Fruit fly (Drosophila melanogaster) whole organism, prepupa: ENCODE measurements around the gene spirit.

ENCODE experiments used
- Blimp-1 ChIP-seq: fragments of 200-800 bp; sonication (Bioruptor generic); optimal IDR thresholded peaks from 3 replicates; lab custom pipeline; 2017; ENCODE audit warnings: missing biosample characterization, missing genetic modification characterization, mild to moderate bottlenecking, moderate library complexity, missing genetic modification reagents
- CG10631 ChIP-seq: fragments of 200-800 bp; sonication (Bioruptor generic); optimal IDR thresholded peaks from 2 replicates; lab custom pipeline; 2016; ENCODE audit warnings: missing biosample characterization, missing genetic modification characterization
- CG10669 ChIP-seq: fragments of 200-800 bp; sonication (Bioruptor generic); optimal IDR thresholded peaks from 3 replicates; lab custom pipeline; 2018; ENCODE audit warnings: missing biosample characterization, mild to moderate bottlenecking, missing genetic modification characterization, moderate library complexity
- CG11294 ChIP-seq: fragments of 200-800 bp; sonication (Bioruptor generic); IDR thresholded peaks from 2 replicates; pipeline ENCODE4 v1.3.6; 2022; ENCODE audit warnings: missing biosample characterization, missing genetic modification characterization
- CG11902 ChIP-seq: fragments of 200-800 bp; sonication (Bioruptor generic); optimal IDR thresholded peaks from 3 replicates; lab custom pipeline; 2016; ENCODE audit warnings: missing biosample characterization, missing genetic modification characterization
- CG1621 ChIP-seq: fragments of 200-800 bp; sonication (Bioruptor generic); optimal IDR thresholded peaks from 3 replicates; lab custom pipeline; 2018; ENCODE audit warnings: missing biosample characterization, mild to moderate bottlenecking, missing genetic modification characterization
- CG16779 ChIP-seq: fragments of 200-800 bp; sonication (Bioruptor generic); optimal IDR thresholded peaks from 3 replicates; lab custom pipeline; 2017; ENCODE audit warnings: missing biosample characterization, mild to moderate bottlenecking, missing genetic modification characterization
- CG3032 ChIP-seq: fragments of 200-800 bp; optimal IDR thresholded peaks from 2 replicates; lab custom pipeline; 2019; ENCODE audit warnings: missing biosample characterization, mild to moderate bottlenecking, missing genetic modification characterization, moderate library complexity
- CG31627 ChIP-seq: fragments of 200-800 bp; sonication (Bioruptor generic); optimal IDR thresholded peaks from 3 replicates; lab custom pipeline; 2016; ENCODE audit warnings: missing biosample characterization, missing genetic modification characterization
- CG32006 ChIP-seq: fragments of 200-800 bp; sonication (Bioruptor generic); optimal IDR thresholded peaks from 3 replicates; lab custom pipeline; 2017; ENCODE audit warnings: missing biosample characterization, mild to moderate bottlenecking, missing genetic modification characterization
- CG3919 ChIP-seq: fragments of 200-800 bp; sonication (Bioruptor generic); optimal IDR thresholded peaks from 3 replicates; lab custom pipeline; 2016; ENCODE audit warnings: missing biosample characterization, missing genetic modification characterization
- CG4318 ChIP-seq: fragments of 200-800 bp; sonication (Bioruptor generic); optimal IDR thresholded peaks from 3 replicates; lab custom pipeline; 2017; ENCODE audit warnings: missing biosample characterization, mild to moderate bottlenecking, missing genetic modification characterization
- CG6163 ChIP-seq: fragments of 200-800 bp; sonication (Bioruptor generic); IDR thresholded peaks from 3 replicates; pipeline ENCODE4 v1.3.6; 2022; ENCODE audit warnings: missing biosample characterization, missing genetic modification characterization
- CG6276 ChIP-seq: fragments of 200-800 bp; sonication (Bioruptor generic); optimal IDR thresholded peaks from 2 replicates; lab custom pipeline; 2017; ENCODE audit warnings: missing biosample characterization, mild to moderate bottlenecking, missing genetic modification characterization
- CG6792 ChIP-seq: fragments of 200-800 bp; sonication (Bioruptor generic); optimal IDR thresholded peaks from 3 replicates; lab custom pipeline; 2016; ENCODE audit warnings: missing biosample characterization, missing genetic modification characterization
- CG6808 ChIP-seq: fragments of 200-800 bp; sonication (Bioruptor generic); optimal IDR thresholded peaks from 3 replicates; lab custom pipeline; 2017; ENCODE audit warnings: missing biosample characterization, missing genetic modification characterization, mild to moderate bottlenecking, moderate library complexity, missing genetic modification reagents
- CG7368 ChIP-seq: fragments of 200-800 bp; sonication (Bioruptor generic); optimal IDR thresholded peaks from 3 replicates; lab custom pipeline; 2016; ENCODE audit warnings: missing biosample characterization, missing genetic modification characterization
- CG8119 ChIP-seq: fragments of 200-800 bp; sonication (Bioruptor generic); IDR thresholded peaks from 3 replicates; pipeline ENCODE4 v1.3.6; 2022; ENCODE audit warnings: missing biosample characterization, missing genetic modification characterization
- CG8319 ChIP-seq: fragments of 200-800 bp; sonication (Bioruptor generic); optimal IDR thresholded peaks from 3 replicates; lab custom pipeline; 2016; ENCODE audit warnings: missing biosample characterization, missing genetic modification characterization
- CG8632 ChIP-seq: fragments of 200-800 bp; sonication (Bioruptor generic); optimal IDR thresholded peaks from 3 replicates; lab custom pipeline; 2016; ENCODE audit warnings: missing biosample characterization, missing genetic modification characterization
- Eip93F ChIP-seq: fragments of 200-800 bp; sonication (Bioruptor generic); optimal IDR thresholded peaks from 2 replicates; lab custom pipeline; 2016; ENCODE audit warnings: missing biosample characterization, mild to moderate bottlenecking, missing genetic modification characterization
- Ets21C ChIP-seq: fragments of 200-800 bp; sonication (Bioruptor generic); optimal IDR thresholded peaks from 3 replicates; lab custom pipeline; 2016; ENCODE audit warnings: missing biosample characterization, missing genetic modification characterization
- Ets96B ChIP-seq: fragments of 200-800 bp; optimal IDR thresholded peaks from 2 replicates; lab custom pipeline; 2019; ENCODE audit warnings: missing biosample characterization, mild to moderate bottlenecking, missing genetic modification characterization, moderate library complexity
- Gug ChIP-seq: fragments of 200-800 bp; sonication (Bioruptor generic); IDR thresholded peaks from 2 replicates; pipeline ENCODE4 v1.3.6; 2022; ENCODE audit warnings: missing biosample characterization, missing genetic modification characterization
- Hr38 ChIP-seq: sonication (Bioruptor generic); optimal IDR thresholded peaks from 2 replicates; lab custom pipeline; 2016; ENCODE audit warnings: missing biosample characterization, missing genetic modification characterization
- Hr39 ChIP-seq: fragments of 200-800 bp; sonication (Bioruptor generic); optimal IDR thresholded peaks from 2 replicates; lab custom pipeline; 2016; ENCODE audit warnings: missing biosample characterization, missing genetic modification characterization
- Met ChIP-seq: fragments of 200-800 bp; sonication (Bioruptor generic); optimal IDR thresholded peaks from 3 replicates; lab custom pipeline; 2016; ENCODE audit warnings: missing biosample characterization, missing genetic modification characterization
- OdsH ChIP-seq: fragments of 200-800 bp; sonication (Bioruptor generic); optimal IDR thresholded peaks from 3 replicates; lab custom pipeline; 2016; ENCODE audit warnings: missing biosample characterization, missing genetic modification characterization
- Smox ChIP-seq: fragments of 200-800 bp; sonication (Bioruptor generic); optimal IDR thresholded peaks from 3 replicates; lab custom pipeline; 2016; ENCODE audit warnings: missing biosample characterization, missing genetic modification characterization
- Sox14 ChIP-seq: fragments of 200-800 bp; sonication (Bioruptor generic); optimal IDR thresholded peaks from 3 replicates; lab custom pipeline; 2016; ENCODE audit warnings: missing biosample characterization, missing genetic modification characterization
- achi ChIP-seq: fragments of 200-800 bp; sonication (Bioruptor generic); optimal IDR thresholded peaks from 3 replicates; lab custom pipeline; 2016; ENCODE audit warnings: missing biosample characterization, missing genetic modification characterization
- acj6 ChIP-seq: fragments of 200-800 bp; sonication (Bioruptor generic); optimal IDR thresholded peaks from 3 replicates; lab custom pipeline; 2016; ENCODE audit warnings: missing biosample characterization, missing genetic modification characterization
- cyc ChIP-seq: fragments of 200-800 bp; sonication (Bioruptor generic); optimal IDR thresholded peaks from 3 replicates; lab custom pipeline; 2016; ENCODE audit warnings: missing biosample characterization, missing genetic modification characterization
- dac ChIP-seq: fragments of 200-800 bp; sonication (Bioruptor generic); optimal IDR thresholded peaks from 2 replicates; lab custom pipeline; 2017; ENCODE audit warnings: missing biosample characterization, mild to moderate bottlenecking, missing genetic modification characterization
- dsx ChIP-seq: fragments of 200-800 bp; optimal IDR thresholded peaks from 3 replicates; lab custom pipeline; 2019; ENCODE audit warnings: missing biosample characterization, mild to moderate bottlenecking, missing genetic modification characterization, moderate library complexity; ENCODE audit not compliant: poor library complexity, severe bottlenecking
- eg ChIP-seq: fragments of 200-800 bp; sonication (Bioruptor generic); IDR thresholded peaks from 3 replicates; pipeline ENCODE4 v1.3.6; 2022; ENCODE audit warnings: missing biosample characterization, missing genetic modification characterization
- esn ChIP-seq: fragments of 200-800 bp; sonication (Bioruptor generic); optimal IDR thresholded peaks from 2 replicates; lab custom pipeline; 2016; ENCODE audit warnings: missing biosample characterization, mild to moderate bottlenecking, missing genetic modification characterization, moderate library complexity
- fd59A ChIP-seq: fragments of 200-800 bp; sonication (Bioruptor generic); optimal IDR thresholded peaks from 2 replicates; lab custom pipeline; 2017; ENCODE audit warnings: missing biosample characterization, mild to moderate bottlenecking, missing genetic modification characterization, missing genetic modification reagents
- fd85E ChIP-seq: fragments of 200-800 bp; sonication (Bioruptor generic); optimal IDR thresholded peaks from 3 replicates; lab custom pipeline; 2016; ENCODE audit warnings: missing biosample characterization, missing genetic modification characterization
- fkh ChIP-seq: fragments of 200-800 bp; sonication (Bioruptor generic); optimal IDR thresholded peaks from 3 replicates; lab custom pipeline; 2017; ENCODE audit warnings: missing biosample characterization, mild to moderate bottlenecking, missing genetic modification characterization, moderate library complexity
- pdm3 ChIP-seq: fragments of 200-800 bp; sonication (Bioruptor generic); optimal IDR thresholded peaks from 3 replicates; lab custom pipeline; 2016; ENCODE audit warnings: missing biosample characterization, missing genetic modification characterization
- salr ChIP-seq, 2 experiments: fragments of 200-800 bp; sonication (Bioruptor generic); optimal IDR thresholded peaks; 3 replicates each; lab custom pipeline; 2016 to 2018; ENCODE audit warnings: missing biosample characterization in 2 of 2, missing genetic modification characterization in 2 of 2, mild to moderate bottlenecking in 1 of 2
- spab ChIP-seq: fragments of 200-800 bp; sonication (Bioruptor generic); optimal IDR thresholded peaks from 2 replicates; lab custom pipeline; 2017; ENCODE audit warnings: missing biosample characterization, mild to moderate bottlenecking, missing genetic modification characterization, missing genetic modification reagents
- ss ChIP-seq, 2 experiments: fragments of 200-800 bp; sonication (Bioruptor generic); optimal IDR thresholded peaks; 2 replicates in 1 of 2; 3 replicates in 1 of 2; lab custom pipeline; 2017 to 2018; ENCODE audit warnings: mild to moderate bottlenecking in 2 of 2, missing biosample characterization in 2 of 2, missing genetic modification characterization in 2 of 2, moderate library complexity in 1 of 2
- svp ChIP-seq: fragments of 200-800 bp; sonication (Bioruptor generic); peaks from one replicate; lab custom pipeline; 2016; ENCODE audit warnings: missing biosample characterization, missing genetic modification characterization
- topi ChIP-seq: fragments of 200-800 bp; sonication (Bioruptor generic); optimal IDR thresholded peaks from 3 replicates; lab custom pipeline; 2016; ENCODE audit warnings: missing biosample characterization, missing genetic modification characterization
- vri ChIP-seq: fragments of 200-800 bp; sonication (Bioruptor generic); optimal IDR thresholded peaks from 3 replicates; lab custom pipeline; 2016; ENCODE audit warnings: missing biosample characterization, mild to moderate bottlenecking, missing genetic modification characterization

spirit gene

DNA sequence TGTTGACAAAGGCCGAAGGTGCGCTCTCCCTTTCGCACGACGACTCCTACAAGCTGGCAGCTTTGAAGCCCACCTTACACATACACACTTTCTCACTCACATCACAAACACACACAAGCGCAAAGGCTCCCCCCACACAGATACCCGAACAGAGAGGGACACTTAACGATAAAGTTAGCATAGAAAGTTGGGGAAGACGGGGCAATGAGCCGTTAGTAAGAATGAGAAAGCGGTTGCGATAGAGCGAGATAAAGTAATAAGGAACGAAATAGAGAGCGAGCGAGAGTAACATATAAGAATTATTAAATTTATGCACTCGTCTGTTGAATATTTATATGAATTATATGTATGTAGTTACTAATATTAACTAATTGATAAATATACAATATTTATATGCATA lies 4.4 kb downstream of the spirit start:
- TF ChIP-seq fkh (peak; percentile 17), svp (GFP tag; lab: Kevin White, UChicago) (peak; percentile 73), Gug (GFP tag; lab: Robert Waterston, UW) (no peak)

DNA sequence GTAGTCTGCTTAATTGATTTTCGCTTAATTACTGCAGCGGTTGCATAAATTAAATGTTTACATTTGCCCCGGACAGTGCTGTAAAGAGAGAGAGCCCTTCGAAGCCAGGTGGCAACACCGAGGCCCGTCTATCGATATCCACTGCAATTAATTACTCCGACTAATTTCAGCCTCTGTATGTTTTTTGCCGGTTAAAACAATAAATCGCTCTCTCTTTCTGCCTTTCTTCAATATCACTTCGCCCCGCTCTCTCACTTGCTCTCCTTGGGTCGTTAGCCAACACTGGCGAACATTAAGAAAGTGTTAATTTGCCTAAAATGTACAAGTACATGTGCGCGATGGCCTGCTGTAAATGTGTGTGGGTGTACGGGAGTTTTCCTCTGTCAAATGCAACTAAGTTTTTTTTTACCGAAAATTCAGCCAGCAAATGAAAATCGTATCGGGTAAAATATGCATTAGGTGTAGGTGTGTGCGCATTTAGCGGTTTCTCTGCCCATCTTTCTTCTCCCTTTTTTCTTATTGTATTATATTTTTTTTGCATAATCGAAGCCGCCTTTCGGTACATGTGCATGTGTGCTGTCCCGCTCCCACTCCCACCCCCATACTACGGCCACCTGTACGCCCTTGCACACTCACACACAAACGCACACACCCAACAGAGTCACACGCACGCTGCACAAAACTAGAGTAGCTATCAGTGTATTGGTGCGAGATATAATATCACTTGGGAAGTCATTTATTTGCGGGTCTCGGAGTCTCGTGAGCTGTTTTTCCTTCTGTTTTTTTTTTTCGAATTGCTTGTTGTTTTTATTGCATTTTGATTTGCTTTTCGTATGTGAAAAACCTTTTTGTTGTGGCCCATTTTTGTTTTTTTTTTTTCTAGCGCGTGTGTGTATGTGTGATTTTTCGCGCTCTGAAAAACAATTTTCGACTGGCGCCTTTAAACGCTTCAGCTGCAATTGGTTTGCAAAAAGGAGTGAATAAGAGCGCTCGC lies 11.7 kb downstream of the spirit start:
- peak; percentile 41 for TF ChIP-seq pdm3 (GFP tag; lab: Kevin White, UChicago)
- peak; percentile 71 for TF ChIP-seq svp (GFP tag; lab: Kevin White, UChicago)
- peak; percentile 65 for TF ChIP-seq CG3919 (GFP tag; lab: Kevin White, UChicago)
- TF ChIP-seq Blimp-1 (GFP tag; lab: Kevin White, UChicago) = peak; percentile 52
- TF ChIP-seq esn (GFP tag; lab: Kevin White, UChicago) = peak; percentile 48
- TF ChIP-seq Hr39 (GFP tag; lab: Kevin White, UChicago) = peak; percentile 49
- TF ChIP-seq CG6163 (GFP tag; lab: Robert Waterston, UW) = no peak; the same call in 2 of the 3 replicates
- no peak for TF ChIP-seq salr (GFP tag; optimal IDR thresholded peaks at IDR 0.05; lab: Kevin White, UChicago)
- peak; percentile 36 for TF ChIP-seq Eip93F (GFP tag; lab: Kevin White, UChicago)
- TF ChIP-seq CG8119 = peak; percentile 65; the same call in 2 of the 3 replicates
- TF ChIP-seq achi (GFP tag; lab: Kevin White, UChicago) = peak; percentile 45
- no peak for TF ChIP-seq CG6792 (GFP tag; lab: Kevin White, UChicago)
- no peak; the same call in 1 of the 2 replicates for TF ChIP-seq CG11294 (GFP tag; lab: Robert Waterston, UW)
- TF ChIP-seq CG8632 (GFP tag; lab: Kevin White, UChicago) = peak; percentile 12
- peak; percentile 51 for TF ChIP-seq CG6276 (GFP tag; lab: Kevin White, UChicago)
- TF ChIP-seq CG32006 = peak; percentile 15
- TF ChIP-seq dsx (GFP tag; lab: Kevin White, UChicago) = no peak
- no peak for TF ChIP-seq CG8319 (GFP tag; lab: Kevin White, UChicago)
- no peak for TF ChIP-seq Smox (GFP tag; lab: Kevin White, UChicago)
- TF ChIP-seq fkh = peak; percentile 80
- TF ChIP-seq CG1621 (tag; lab: Kevin White, UChicago) = peak; percentile 18
- peak; percentile 5 for TF ChIP-seq fd59A (GFP tag; lab: Kevin White, UChicago)
- peak; percentile 46 for TF ChIP-seq CG7368
- no peak for TF ChIP-seq Hr38 (GFP tag; lab: Kevin White, UChicago)
- peak; percentile 46 for TF ChIP-seq Met
- peak; percentile 51 for TF ChIP-seq topi (GFP tag; lab: Kevin White, UChicago)
- peak; percentile 61 for TF ChIP-seq Sox14 (GFP tag; lab: Kevin White, UChicago)
- TF ChIP-seq fd85E (GFP tag; lab: Kevin White, UChicago) = no peak
- TF ChIP-seq ss (GFP tag; optimal IDR thresholded peaks at IDR 0.05; lab: Kevin White, UChicago) = peak; percentile 44 to 50
- TF ChIP-seq CG16779 (tag; lab: Kevin White, UChicago) = no peak
- no peak for TF ChIP-seq Ets96B
- peak; percentile 35 for TF ChIP-seq cyc (GFP tag; lab: Kevin White, UChicago)
- TF ChIP-seq spab (GFP tag; lab: Kevin White, UChicago) = no peak
- peak; percentile 81 for TF ChIP-seq vri (GFP tag; lab: Kevin White, UChicago)
- no peak for TF ChIP-seq dac (GFP tag; lab: Kevin White, UChicago)
- TF ChIP-seq eg (GFP tag; lab: Robert Waterston, UW) = peak; percentile 75
- TF ChIP-seq CG11902 (GFP tag; lab: Kevin White, UChicago) = no peak
- TF ChIP-seq CG6808 = no peak
- TF ChIP-seq CG10669 (GFP tag; lab: Kevin White, UChicago) = peak; percentile 20
- peak; percentile 46 for TF ChIP-seq OdsH (GFP tag; lab: Kevin White, UChicago)
- peak; percentile 23 for TF ChIP-seq acj6 (GFP tag; lab: Kevin White, UChicago)
- no peak for TF ChIP-seq Ets21C (GFP tag; lab: Kevin White, UChicago)
- TF ChIP-seq CG3032 (tag; lab: Kevin White, UChicago) = no peak
- peak; percentile 44 for TF ChIP-seq CG10631 (GFP tag; lab: Kevin White, UChicago)
- TF ChIP-seq CG4318 = no peak
- TF ChIP-seq CG31627 (GFP tag; lab: Kevin White, UChicago) = peak; percentile 37
